Worm (Caenorhabditis elegans): ENCODE data around the gene F56C3.7.

Gene F56C3.7

DNA sequence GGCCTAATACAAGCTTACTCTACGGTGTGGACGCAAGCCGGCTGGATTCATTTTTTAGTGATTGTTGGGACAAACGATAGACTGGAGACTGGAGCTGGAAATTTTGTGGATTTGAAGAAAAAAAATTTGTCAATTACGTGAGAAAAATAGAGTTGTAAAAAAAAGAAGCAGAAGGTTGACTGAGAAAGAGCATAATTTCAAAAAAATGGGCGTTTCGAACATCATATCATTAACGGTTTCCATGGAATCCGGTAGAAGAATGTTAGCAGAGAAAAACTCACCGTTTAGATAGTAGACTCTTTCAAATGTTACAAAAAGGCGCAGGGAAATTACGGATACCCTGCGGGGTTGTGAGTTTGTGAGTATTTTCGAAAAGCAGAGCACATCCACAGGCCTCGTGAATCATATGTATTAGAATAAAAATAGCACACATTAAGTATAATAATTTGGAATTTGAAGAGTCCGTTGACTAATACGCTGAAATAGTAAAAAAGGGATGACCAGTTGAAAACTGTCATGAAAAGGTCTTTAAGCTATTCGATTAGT is at the start of gene F56C3.7:
Gene F56C3.7, minus strand, starts transcription at position 51 of the 546 bp plus-strand sequence.
- TF ChIP-seq F23B12.7 (tag; optimal IDR thresholded peaks at IDR 0.05; ENCODE audit: insufficient read depth) (no peak), T26A5.8 (tag; optimal IDR thresholded peaks at IDR 0.05) (no peak), lsy-27 (tag; optimal IDR thresholded peaks at IDR 0.05; ENCODE audit: borderline replicate concordance, insufficient read depth) (no peak), mcd-1 (GFP tag; IDR thresholded peaks at IDR 0.05) (no peak), B0035.1 (tag; optimal IDR thresholded peaks at IDR 0.05) (no peak), F33H1.4 (GFP tag; IDR thresholded peaks at IDR 0.05) (no peak), C06A6.2 (GFP tag; conservative IDR thresholded peaks at IDR 0.05) (no peak), ets-4 (GFP tag; optimal IDR thresholded peaks at IDR 0.05) (no peak), F49E8.2 (tag; optimal IDR thresholded peaks at IDR 0.05; ENCODE audit: insufficient read depth) (no peak), ceh-40 (GFP tag; IDR thresholded peaks at IDR 0.05) (no peak), dox-1 (GFP tag; IDR thresholded peaks at IDR 0.05) (0 out of 2 replicates have a peak, but pooled peaks have one; percentile 41), gei-17 (GFP tag; optimal IDR thresholded peaks at IDR 0.05) (peak; percentile 77), T07F8.4 (tag; optimal IDR thresholded peaks at IDR 0.05) (no peak), madf-8 (GFP tag; conservative IDR thresholded peaks at IDR 0.05) (no peak), madf-10 (tag; optimal IDR thresholded peaks at IDR 0.05) (no peak), mel-28 (tag; optimal IDR thresholded peaks at IDR 0.05; ENCODE audit: borderline replicate concordance) (no peak), ekl-4 (GFP tag; IDR thresholded peaks at IDR 0.05) (no peak), attf-6 (GFP tag; IDR thresholded peaks at IDR 0.05) (no peak), hmg-1.2 (GFP tag; IDR thresholded peaks at IDR 0.05) (peak; percentile 15; the same call in 1 of the 2 replicates), zfh-2 (GFP tag; conservative IDR thresholded peaks at IDR 0.05) (no peak), snpc-3.4 (tag; optimal IDR thresholded peaks at IDR 0.05) (no peak), ZK185.1 (tag; optimal IDR thresholded peaks at IDR 0.05; ENCODE audit: poor library complexity, severe bottlenecking) (no peak), ztf-6 (GFP tag; IDR thresholded peaks at IDR 0.05) (no peak), Y56A3A.18 (GFP tag; IDR thresholded peaks at IDR 0.05) (no peak)

DNA sequence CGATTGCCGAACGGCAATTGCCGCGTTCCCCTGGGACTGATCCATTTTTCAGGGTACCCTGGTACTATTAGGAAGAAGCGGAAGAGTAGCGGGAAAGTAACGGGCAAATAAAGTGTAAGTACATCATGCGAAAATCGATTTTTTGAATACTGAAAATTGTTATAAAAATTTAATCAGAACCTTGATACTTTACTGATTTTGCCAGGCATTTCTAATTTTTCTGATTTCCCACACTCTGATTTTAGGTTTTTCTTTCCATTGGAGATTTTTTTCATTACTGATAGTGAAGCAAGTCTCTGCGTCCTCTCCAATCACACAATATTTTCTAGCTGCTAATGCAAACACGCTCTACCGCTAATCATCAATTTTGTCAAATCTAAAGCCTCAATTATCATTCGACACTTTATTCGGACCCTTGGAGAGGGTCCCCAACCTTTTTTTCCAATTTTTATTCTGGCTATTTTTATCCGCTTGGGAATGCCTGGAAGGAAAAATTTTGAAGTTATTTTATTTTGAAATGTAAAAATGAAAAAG is 48.6 kb upstream of the F56C3.7 start, which contains the start of gene F19G12.9:
Gene F19G12.9, plus strand, starts transcription at position 51 of the 534 bp plus-strand sequence.
- TF ChIP-seq nhr-80 (tag; optimal IDR thresholded peaks at IDR 0.05) (peak; percentile 9), gei-17 (GFP tag; optimal IDR thresholded peaks at IDR 0.05) (no peak), mcd-1 (GFP tag; IDR thresholded peaks at IDR 0.05) (peak; percentile 84), hmg-1.2 (GFP tag; IDR thresholded peaks at IDR 0.05) (peak; percentile 58), tlf-1 (GFP tag; optimal IDR thresholded peaks at IDR 0.05) (no peak)

DNA sequence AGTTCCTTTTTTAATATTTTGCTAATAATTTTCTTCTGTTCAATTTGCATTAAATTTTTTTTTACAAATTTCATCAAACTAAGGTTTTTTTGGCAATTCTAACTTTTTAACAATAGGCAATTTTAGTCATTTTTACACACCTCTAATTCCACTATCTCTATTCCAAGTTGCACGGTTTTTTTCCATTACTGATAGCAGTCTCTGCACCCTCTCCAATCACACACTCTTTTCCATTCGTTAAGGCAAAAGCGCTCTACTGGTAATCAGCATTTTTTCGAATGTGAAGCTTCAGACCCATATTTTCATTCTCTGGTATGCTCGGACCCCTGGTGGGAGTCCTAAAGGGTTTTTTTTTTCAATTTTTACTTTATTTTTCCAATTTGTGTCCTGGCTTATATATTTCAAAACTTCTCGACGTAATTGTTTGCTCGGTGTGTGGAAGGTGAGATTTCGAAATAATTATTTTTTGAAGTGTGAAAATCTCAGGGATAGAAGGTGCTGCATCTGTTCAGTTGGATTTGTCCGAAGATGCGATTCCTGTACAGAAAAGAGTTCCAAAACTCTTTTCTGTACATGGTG is 46.3 kb upstream of the F56C3.7 start, which contains the start of the genes F19G12.4 and F19G12.8:
Gene F19G12.4, plus strand, starts transcription at position 529 of the 579 bp plus-strand sequence.
Gene F19G12.8, plus strand, starts transcription at position 545 of the 579 bp plus-strand sequence.
- TF ChIP-seq ceh-27 (GFP tag; optimal IDR thresholded peaks at IDR 0.05) (no peak), Y95B8A.8 (GFP tag; IDR thresholded peaks at IDR 0.05) (no peak), rcor-1 (GFP tag; IDR thresholded peaks at IDR 0.05) (no peak), nfya-2 (GFP tag; IDR thresholded peaks at IDR 0.05) (no peak), dox-1 (GFP tag; IDR thresholded peaks at IDR 0.05) (0 out of 2 replicates have a peak, but pooled peaks have one; percentile 28), F52B5.7 (tag; optimal IDR thresholded peaks at IDR 0.05) (no peak), madf-6 (GFP tag; IDR thresholded peaks at IDR 0.05) (no peak), C06A6.2 (GFP tag; conservative IDR thresholded peaks at IDR 0.05) (no peak), aptf-2 (GFP tag; conservative IDR thresholded peaks at IDR 0.05) (no peak), mcd-1 (GFP tag; IDR thresholded peaks at IDR 0.05) (0 out of 2 replicates have a peak, but pooled peaks have one; percentile 29), rpc-1 (optimal IDR thresholded peaks at IDR 0.05) (no peak), rpc-1 (tag; optimal IDR thresholded peaks at IDR 0.05) (no peak), D2030.7 (GFP tag; IDR thresholded peaks at IDR 0.05) (no peak), ekl-4 (GFP tag; IDR thresholded peaks at IDR 0.05) (no peak), nhr-80 (tag; optimal IDR thresholded peaks at IDR 0.05) (peak; percentile 37), ztf-25 (GFP tag; IDR thresholded peaks at IDR 0.05) (no peak), Y53F4B.3 (GFP tag; IDR thresholded peaks at IDR 0.05) (no peak)
